Worm (Caenorhabditis elegans) whole organism, midembryonic: ENCODE data around the gene srab-16.

Experiments used
- T22C8.4 ChIP-seq: fragments of 200-800 bp; sonication (Bioruptor generic); IDR thresholded peaks from 2 replicates; pipeline ENCODE4 v1.3.6; 2022; ENCODE audit warnings: missing genetic modification characterization, missing compliant biosample characterization
- cog-1 ChIP-seq: sonication (generic microtip); optimal IDR thresholded peaks from 2 replicates; lab custom pipeline; 2016; ENCODE audit warnings: missing genetic modification characterization, missing compliant biosample characterization
- flt-1 ChIP-seq: fragments of 200-800 bp; sonication (Bioruptor generic); IDR thresholded peaks from 2 replicates; pipeline ENCODE4 v1.3.6; 2022; ENCODE audit warnings: missing genetic modification characterization, missing compliant biosample characterization
- med-1 ChIP-seq: sonication (generic microtip); optimal IDR thresholded peaks from 2 replicates; lab custom pipeline; 2017; ENCODE audit warnings: missing genetic modification characterization, mild to moderate bottlenecking, missing compliant biosample characterization, antibody characterized with exemption, missing genetic modification reagents; ENCODE audit not compliant: insufficient read depth
- ref-1 ChIP-seq: fragments of 200-800 bp; sonication (Bioruptor generic); conservative IDR thresholded peaks from 2 replicates; pipeline ENCODE4 v1.3.6; 2022; ENCODE audit warnings: missing genetic modification reagents, missing genetic modification characterization, missing compliant biosample characterization
- ztf-23 ChIP-seq: fragments of 200-800 bp; sonication (Bioruptor generic); IDR thresholded peaks from 2 replicates; pipeline ENCODE4 v1.3.6; 2022; ENCODE audit warnings: missing genetic modification reagents, missing genetic modification characterization, missing compliant biosample characterization
- ztf-29 ChIP-seq: fragments of 200-800 bp; sonication (Bioruptor generic); IDR thresholded peaks from 2 replicates; pipeline ENCODE4 v1.3.6; 2022; ENCODE audit warnings: missing genetic modification reagents, missing genetic modification characterization, missing compliant biosample characterization

ce11 chrV:756169-756568, 26.4 kb upstream of the srab-16 start, which contains the start of gene str-20:
- no peak for TF ChIP-seq ref-1 (GFP tag; lab: Robert Waterston, UW)
- TF ChIP-seq cog-1 (tag; lab: Kevin White, UChicago), result no peak
- no peak for TF ChIP-seq flt-1 (GFP tag; lab: Robert Waterston, UW)
- no peak for TF ChIP-seq T22C8.4
- TF ChIP-seq med-1 (GFP tag; lab: Kevin White, UChicago), result no peak
- no peak for TF ChIP-seq ztf-29 (GFP tag; lab: Robert Waterston, UW)
- TF ChIP-seq ztf-23 (GFP tag; lab: Robert Waterston, UW), result no peak
